Fruit fly (Drosophila melanogaster): ENCODE measurements around the gene bigmax.
A peak's percentile ranks its signal among the peaks of the same experiment; 100 is the strongest.

Gene bigmax

dm6 chr3R:27250907-27251306, 37.4 kb downstream of the bigmax start, which contains the start of the genes TTLL6B and TfIIA-L:
Gene TTLL6B, minus strand, starts transcription at chr3R:27251007.
Gene TfIIA-L, plus strand, starts transcription at chr3R:27251112.
- TF ChIP-seq dl (GFP tag; optimal IDR thresholded peaks at IDR 0.05; ENCODE audit: insufficient read depth in 1 of 2, partially characterized antibody in 2 of 2), result no peak
- no peak for TF ChIP-seq Sp1 (GFP tag; optimal IDR thresholded peaks at IDR 0.05)
- no peak for TF ChIP-seq OdsH (GFP tag; optimal IDR thresholded peaks at IDR 0.05)
- no peak for TF ChIP-seq brk (GFP tag; optimal IDR thresholded peaks at IDR 0.05)
- TF ChIP-seq Dif (GFP tag; optimal IDR thresholded peaks at IDR 0.05; ENCODE audit: partially characterized antibody), result no peak
- TF ChIP-seq pan (optimal IDR thresholded peaks at IDR 0.05), result no peak
- no peak for TF ChIP-seq woc (GFP tag; optimal IDR thresholded peaks at IDR 0.05)
- TF ChIP-seq Mio (GFP tag; optimal IDR thresholded peaks at IDR 0.05), result no peak

- no peak for TF ChIP-seq Sp1 (GFP tag; optimal IDR thresholded peaks at IDR 0.05)
- TF ChIP-seq Mio (GFP tag; optimal IDR thresholded peaks at IDR 0.05), result no peak
- no peak for TF ChIP-seq Vsx2 (GFP tag; optimal IDR thresholded peaks at IDR 0.05; ENCODE audit: partially characterized antibody)
- TF ChIP-seq usp (GFP tag; optimal IDR thresholded peaks at IDR 0.05), result no peak
- TF ChIP-seq Jra (GFP tag; optimal IDR thresholded peaks at IDR 0.05), result no peak
- TF ChIP-seq Abd-B (GFP tag; optimal IDR thresholded peaks at IDR 0.05), result no peak
- TF ChIP-seq tai (GFP tag; optimal IDR thresholded peaks at IDR 0.05), result no peak
- no peak for TF ChIP-seq rgr (GFP tag; optimal IDR thresholded peaks at IDR 0.05)
- TF ChIP-seq Myc (optimal IDR thresholded peaks at IDR 0.05), result no peak
- TF ChIP-seq pan (optimal IDR thresholded peaks at IDR 0.05), result no peak
- no peak for TF ChIP-seq dl (GFP tag; optimal IDR thresholded peaks at IDR 0.05; ENCODE audit: insufficient read depth in 1 of 2, partially characterized antibody in 2 of 2)
- TF ChIP-seq lola (GFP tag; optimal IDR thresholded peaks at IDR 0.05), result no peak
- TF ChIP-seq jim (GFP tag; optimal IDR thresholded peaks at IDR 0.05), result no peak
- no peak for TF ChIP-seq HLH106 (tag; optimal IDR thresholded peaks at IDR 0.05)
- TF ChIP-seq dsf (GFP tag; optimal IDR thresholded peaks at IDR 0.05; ENCODE audit: borderline replicate concordance), result no peak
- no peak for TF ChIP-seq fru (GFP tag; optimal IDR thresholded peaks at IDR 0.05)
- TF ChIP-seq Hr83 (GFP tag; optimal IDR thresholded peaks at IDR 0.05; ENCODE audit: poor library complexity, severe bottlenecking), result no peak
- no peak for TF ChIP-seq OdsH (GFP tag; optimal IDR thresholded peaks at IDR 0.05)
- no peak for TF ChIP-seq GATAd (GFP tag; optimal IDR thresholded peaks at IDR 0.05)
These were observed 40.4 kb downstream of the bigmax start, which contains the start of gene CG5984 for dm6 chr3R:27247892-27248291. Gene CG5984, minus strand, starts transcription at chr3R:27247992.

dm6 chr3R:27246264-27246663, 42.1 kb downstream of the bigmax start:
- TF ChIP-seq HLH106 (tag; optimal IDR thresholded peaks at IDR 0.05) (peak; percentile 56), jim (GFP tag; optimal IDR thresholded peaks at IDR 0.05) (no peak), h (GFP tag; optimal IDR thresholded peaks at IDR 0.05) (peak; percentile 21), rgr (GFP tag; optimal IDR thresholded peaks at IDR 0.05) (peak; percentile 47), CG32264 (GFP tag; optimal IDR thresholded peaks at IDR 0.05) (no peak), Sp1 (GFP tag; optimal IDR thresholded peaks at IDR 0.05) (peak; percentile 50), pan (optimal IDR thresholded peaks at IDR 0.05) (no peak), OdsH (GFP tag; optimal IDR thresholded peaks at IDR 0.05) (peak; percentile 45), foxo (GFP tag; optimal IDR thresholded peaks at IDR 0.05) (peak in 1 of 2 experiments; percentile 46), psq (GFP tag; optimal IDR thresholded peaks at IDR 0.05) (peak; percentile 37)

- TF ChIP-seq rgr (GFP tag; optimal IDR thresholded peaks at IDR 0.05), result peak; percentile 8
- no peak for TF ChIP-seq Rel (GFP tag; optimal IDR thresholded peaks at IDR 0.05)
- no peak for TF ChIP-seq Rel (tag; optimal IDR thresholded peaks at IDR 0.05)
- TF ChIP-seq foxo (GFP tag; optimal IDR thresholded peaks at IDR 0.05), result peak in 1 of 2 experiments; percentile 18
These were observed 42.9 kb downstream of the bigmax start for dm6 chr3R:27245401-27245757.

- TF ChIP-seq CG9705 (GFP tag; optimal IDR thresholded peaks at IDR 0.05) (no peak), Rel (GFP tag; optimal IDR thresholded peaks at IDR 0.05) (peak; percentile 50), Rel (tag; optimal IDR thresholded peaks at IDR 0.05) (peak; percentile 67), HLH106 (tag; optimal IDR thresholded peaks at IDR 0.05) (peak; percentile 20), Hr83 (GFP tag; optimal IDR thresholded peaks at IDR 0.05; ENCODE audit: poor library complexity, severe bottlenecking) (peak; percentile 79), rgr (GFP tag; optimal IDR thresholded peaks at IDR 0.05) (peak; percentile 31), h (GFP tag; optimal IDR thresholded peaks at IDR 0.05) (peak; percentile 31), ey (GFP tag; optimal IDR thresholded peaks at IDR 0.05) (peak; percentile 32), Dif (GFP tag; optimal IDR thresholded peaks at IDR 0.05; ENCODE audit: partially characterized antibody) (peak; percentile 66), Vsx2 (GFP tag; optimal IDR thresholded peaks at IDR 0.05; ENCODE audit: partially characterized antibody) (peak; percentile 21), br (GFP tag; optimal IDR thresholded peaks at IDR 0.05) (peak; percentile 13), pan (optimal IDR thresholded peaks at IDR 0.05) (no peak), psq (GFP tag; optimal IDR thresholded peaks at IDR 0.05) (peak; percentile 33), Sp1 (GFP tag; optimal IDR thresholded peaks at IDR 0.05) (no peak), foxo (GFP tag; optimal IDR thresholded peaks at IDR 0.05) (peak in 1 of 2 experiments; percentile 49), jim (GFP tag; optimal IDR thresholded peaks at IDR 0.05) (no peak), fru (GFP tag; optimal IDR thresholded peaks at IDR 0.05) (peak; percentile 6), usp (GFP tag; optimal IDR thresholded peaks at IDR 0.05) (no peak), OdsH (GFP tag; optimal IDR thresholded peaks at IDR 0.05) (peak; percentile 3), dl (GFP tag; optimal IDR thresholded peaks at IDR 0.05; ENCODE audit: insufficient read depth in 1 of 2, partially characterized antibody in 2 of 2) (no peak), N (GFP tag; optimal IDR thresholded peaks at IDR 0.05) (peak; percentile 32)
These were observed 43.5 kb downstream of the bigmax start, which contains the start of gene CG18766 for dm6 chr3R:27244742-27245400. Gene CG18766, minus strand, starts transcription at chr3R:27245249.
